Fruit fly (Drosophila melanogaster): ENCODE data around the gene CG7024.

Gene CG7024

DNA sequence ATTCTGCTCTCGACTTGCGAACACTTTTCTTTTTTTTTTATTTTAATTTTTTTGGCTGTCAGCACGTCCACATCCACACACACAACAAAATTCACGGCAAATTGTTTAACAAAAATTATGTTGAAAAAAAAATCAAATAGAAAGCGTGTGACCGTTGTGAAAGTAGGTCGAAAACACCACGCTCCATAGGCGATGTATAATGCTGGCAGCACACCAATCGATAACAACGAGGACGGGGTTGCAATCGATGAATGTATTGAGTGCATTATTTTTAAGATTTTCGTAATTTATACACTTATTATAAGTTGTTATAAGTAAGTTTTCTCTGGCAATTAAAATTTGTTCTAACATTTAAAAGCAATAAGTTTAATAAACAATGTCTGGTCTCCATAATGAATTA is 18.4 kb upstream of the CG7024 start, which contains the start of gene Pp2C1 (continued):
- TF ChIP-seq CG12744 (GFP tag; optimal IDR thresholded peaks at IDR 0.05) (no peak), crp (GFP tag; optimal IDR thresholded peaks at IDR 0.05) (no peak), Kr (GFP tag; optimal IDR thresholded peaks at IDR 0.05) (no peak), Mrtf (GFP tag; IDR thresholded peaks at IDR 0.05) (no peak), CG13287 (GFP tag; IDR thresholded peaks at IDR 0.05; ENCODE audit: partially characterized antibody) (peak; percentile 73), chm (GFP tag; IDR thresholded peaks at IDR 0.05) (no peak), CG17361 (GFP tag; IDR thresholded peaks at IDR 0.05) (no peak), her (GFP tag; optimal IDR thresholded peaks at IDR 0.05) (no peak), lmd (GFP tag; IDR thresholded peaks at IDR 0.05) (no peak), sc (optimal IDR thresholded peaks at IDR 0.05) (no peak), sc (GFP tag; optimal IDR thresholded peaks at IDR 0.05) (no peak), BtbVII (GFP tag; optimal IDR thresholded peaks at IDR 0.05) (no peak), CG11456 (GFP tag; IDR thresholded peaks at IDR 0.05) (no peak), croc (GFP tag; conservative IDR thresholded peaks at IDR 0.05) (no peak), CG2712 (tag; optimal IDR thresholded peaks at IDR 0.05) (no peak), gce (GFP tag; IDR thresholded peaks at IDR 0.05) (no peak), Hr78 (GFP tag; optimal IDR thresholded peaks at IDR 0.05) (no peak), insv (GFP tag; optimal IDR thresholded peaks at IDR 0.05) (no peak), E2f2 (GFP tag; IDR thresholded peaks at IDR 0.05) (no peak), HLH54F (GFP tag; optimal IDR thresholded peaks at IDR 0.05) (no peak), ttk (GFP tag; IDR thresholded peaks at IDR 0.05) (no peak), CG4820 (GFP tag; optimal IDR thresholded peaks at IDR 0.05) (no peak), hbn (GFP tag; IDR thresholded peaks at IDR 0.05; ENCODE audit: partially characterized antibody) (peak; percentile 59), HLHmδ (GFP tag; optimal IDR thresholded peaks at IDR 0.05) (no peak), Mes4 (GFP tag; optimal IDR thresholded peaks at IDR 0.05) (no peak), scrt (GFP tag; optimal IDR thresholded peaks at IDR 0.05) (no peak), CG10147 (GFP tag; optimal IDR thresholded peaks at IDR 0.05) (no peak), CG9215 (GFP tag; IDR thresholded peaks at IDR 0.05) (no peak), CG12391 (tag; optimal IDR thresholded peaks at IDR 0.05) (peak; percentile 4), da (GFP tag; optimal IDR thresholded peaks at IDR 0.05) (no peak), unc-4 (GFP tag; IDR thresholded peaks at IDR 0.05; ENCODE audit: partially characterized antibody) (peak; percentile 72), CG2129 (GFP tag; IDR thresholded peaks at IDR 0.05; ENCODE audit: partially characterized antibody) (peak; percentile 40), ac (GFP tag; optimal IDR thresholded peaks at IDR 0.05) (no peak), Awh (GFP tag; IDR thresholded peaks at IDR 0.05) (no peak), CG14441 (GFP tag; IDR thresholded peaks at IDR 0.05) (no peak), tgo (GFP tag; IDR thresholded peaks at IDR 0.05) (no peak), dmrt99B (tag; optimal IDR thresholded peaks at IDR 0.05) (no peak), caup (GFP tag; optimal IDR thresholded peaks at IDR 0.05; ENCODE audit: severe bottlenecking) (no peak), sisA (GFP tag; IDR thresholded peaks at IDR 0.05) (no peak), ap (GFP tag; IDR thresholded peaks at IDR 0.05) (no peak), Vsx1 (GFP tag; optimal IDR thresholded peaks at IDR 0.05) (no peak), CG30403 (GFP tag; optimal IDR thresholded peaks at IDR 0.05) (no peak), zen (tag; optimal IDR thresholded peaks at IDR 0.05) (peak; percentile 24), slp2 (GFP tag; optimal IDR thresholded peaks at IDR 0.05) (no peak), ara (GFP tag; IDR thresholded peaks at IDR 0.05) (no peak), Trl (optimal IDR thresholded peaks at IDR 0.05) (no peak), Trl (GFP tag; optimal IDR thresholded peaks at IDR 0.05) (no peak), CG4282 (GFP tag; optimal IDR thresholded peaks at IDR 0.05) (no peak), Deaf1 (tag; optimal IDR thresholded peaks at IDR 0.05) (peak; percentile 5), CG14965 (GFP tag; optimal IDR thresholded peaks at IDR 0.05; ENCODE audit: borderline replicate concordance) (no peak), Blimp-1 (GFP tag; optimal IDR thresholded peaks at IDR 0.05) (no peak), sr (GFP tag; IDR thresholded peaks at IDR 0.05) (no peak)

All from whole organism, embryonic.